Worm (Caenorhabditis elegans) whole organism, L4 larva: Measurements from ENCODE around the gene T22F3.8.
"Not testable (repeated sequence)": the region's sequence is repeated elsewhere in the genome, so short reads cannot be mapped to it uniquely, and the experiment has no call there.

Source experiments
- F37D6.2 ChIP-seq: sonication (generic microtip); optimal IDR thresholded peaks from 2 replicates; lab custom pipeline; 2016; ENCODE audit warnings: mild to moderate bottlenecking, missing genetic modification characterization, missing compliant biosample characterization
- T26A8.4 ChIP-seq: fragments of 200-800 bp; sonication (Bioruptor generic); IDR thresholded peaks from 2 replicates; pipeline ENCODE4 v1.3.6; 2022; ENCODE audit warnings: missing genetic modification characterization, missing compliant biosample characterization
- Y75B8A.6 ChIP-seq: fragments of 200-800 bp; sonication (Bioruptor generic); IDR thresholded peaks from 2 replicates; pipeline ENCODE4 v1.3.6; 2022; ENCODE audit warnings: missing genetic modification reagents, missing genetic modification characterization, missing compliant biosample characterization
- ZK546.5 ChIP-seq, 2 experiments: sonication (generic microtip); optimal IDR thresholded peaks; 2 replicates each; lab custom pipeline; 2017; ENCODE audit warnings: missing biosample characterization in 2 of 2, missing genetic modification characterization in 2 of 2
- aly-2 ChIP-seq: sonication (generic microtip); optimal IDR thresholded peaks from 2 replicates; lab custom pipeline; 2018; ENCODE audit warnings: missing biosample characterization, missing genetic modification characterization
- arid-1 ChIP-seq: fragments of 200-800 bp; sonication (Bioruptor generic); conservative IDR thresholded peaks from 2 replicates; pipeline ENCODE4 v1.3.6; 2022; ENCODE audit warnings: missing genetic modification reagents, missing genetic modification characterization, missing compliant biosample characterization
- ceh-82 ChIP-seq: sonication (generic microtip); optimal IDR thresholded peaks from 2 replicates; lab custom pipeline; 2017; ENCODE audit warnings: missing biosample characterization, missing genetic modification characterization
- ces-1 ChIP-seq: fragments of 150-350 bp; sonication (generic microtip); optimal IDR thresholded peaks from 4 replicates; lab custom pipeline; 2014; ENCODE audit warnings: missing biosample characterization, missing genetic modification reagents, missing genetic modification characterization
- daf-16 ChIP-seq, 3 experiments: sonication (generic microtip); optimal IDR thresholded peaks; 2 replicates each; lab custom pipeline; 2016 to 2017; ENCODE audit warnings: missing genetic modification characterization in 3 of 3, missing genetic modification reagents in 3 of 3, mild to moderate bottlenecking in 2 of 3, missing compliant biosample characterization in 2 of 3, missing biosample characterization in 1 of 3, moderate library complexity in 1 of 3
- dpl-1 ChIP-seq: fragments of 150-350 bp; optimal IDR thresholded peaks from 2 replicates; lab custom pipeline; 2014; ENCODE audit warnings: missing biosample characterization, missing genetic modification reagents, missing genetic modification characterization
- dve-1 ChIP-seq: sonication (generic microtip); optimal IDR thresholded peaks from 2 replicates; lab custom pipeline; 2017; ENCODE audit warnings: antibody characterized with exemption, mild to moderate bottlenecking, missing genetic modification characterization, missing compliant biosample characterization; ENCODE audit not compliant: insufficient read depth
- fos-1 ChIP-seq: fragments of 150-350 bp; optimal IDR thresholded peaks from 2 replicates; lab custom pipeline; 2014; ENCODE audit warnings: missing biosample characterization, missing genetic modification characterization
- hmg-1.1 ChIP-seq: fragments of 200-800 bp; sonication (Bioruptor generic); IDR thresholded peaks from 2 replicates; pipeline ENCODE4 v1.3.6; 2022; ENCODE audit warnings: missing genetic modification reagents, missing genetic modification characterization, missing compliant biosample characterization
- lin-15B ChIP-seq: fragments of 150-350 bp; sonication (generic microtip); optimal IDR thresholded peaks from 3 replicates; lab custom pipeline; 2014; ENCODE audit warnings: missing biosample characterization, missing genetic modification characterization
- lin-39 ChIP-seq: fragments of 150-350 bp; optimal IDR thresholded peaks from 2 replicates; lab custom pipeline; 2014; ENCODE audit warnings: missing biosample characterization, missing genetic modification reagents, missing genetic modification characterization
- lir-3 ChIP-seq: sonication (generic microtip); optimal IDR thresholded peaks from 2 replicates; lab custom pipeline; 2016; ENCODE audit warnings: mild to moderate bottlenecking, missing genetic modification characterization, missing compliant biosample characterization
- madf-5 ChIP-seq, 2 experiments: fragments of 200-800 bp; sonication (Bioruptor generic); IDR thresholded peaks; 2 replicates each; pipeline ENCODE4 v1.3.6; 2022; ENCODE audit warnings: missing compliant biosample characterization in 2 of 2, missing genetic modification characterization in 2 of 2
- mep-1 ChIP-seq: fragments of 150-350 bp; sonication (generic microtip); optimal IDR thresholded peaks from 3 replicates; lab custom pipeline; 2014; ENCODE audit warnings: missing biosample characterization, missing genetic modification characterization
- nhr-102 ChIP-seq: sonication (generic microtip); optimal IDR thresholded peaks from 2 replicates; lab custom pipeline; 2016; ENCODE audit warnings: mild to moderate bottlenecking, missing genetic modification characterization, moderate library complexity, missing compliant biosample characterization
- nhr-28 ChIP-seq: fragments of 150-350 bp; optimal IDR thresholded peaks from 2 replicates; lab custom pipeline; 2014; ENCODE audit warnings: missing biosample characterization, missing genetic modification characterization
- nhr-76 ChIP-seq: fragments of 150-350 bp; optimal IDR thresholded peaks from 2 replicates; lab custom pipeline; 2014; ENCODE audit warnings: missing biosample characterization, missing genetic modification characterization
- pha-4 ChIP-seq, 2 experiments: fragments of 150-350 bp in 1 of 2; fragments of 200-800 bp in 1 of 2; sonication (Bioruptor generic) in 1 of 2; IDR thresholded peaks in 1 of 2; optimal IDR thresholded peaks in 1 of 2; 2 replicates each; pipeline versions ENCODE4 v1.3.6 to Lab custom; 2014 to 2022; ENCODE audit warnings: missing genetic modification characterization in 2 of 2, missing genetic modification reagents in 2 of 2, missing biosample characterization in 1 of 2, missing compliant biosample characterization in 1 of 2
- saeg-2 ChIP-seq: fragments of 200-800 bp; sonication (Bioruptor generic); IDR thresholded peaks from 2 replicates; pipeline ENCODE4 v1.3.6; 2022; ENCODE audit warnings: missing genetic modification reagents, missing genetic modification characterization, missing compliant biosample characterization
- set-16 ChIP-seq: fragments of 200-800 bp; sonication (Bioruptor generic); IDR thresholded peaks from 2 replicates; pipeline ENCODE4 v1.3.6; 2022; ENCODE audit warnings: missing genetic modification reagents, missing genetic modification characterization, missing compliant biosample characterization
- tra-1 ChIP-seq: fragments of 200-800 bp; sonication (Bioruptor generic); IDR thresholded peaks from 2 replicates; pipeline ENCODE4 v1.3.6; 2022; ENCODE audit warnings: missing genetic modification reagents, missing genetic modification characterization, missing compliant biosample characterization
- unc-62 ChIP-seq, 3 experiments: fragments of 150-350 bp in 1 of 3; sonication (generic microtip); optimal IDR thresholded peaks in 2 of 3; peaks in 1 of 3; 1 replicate in 1 of 3; 2 replicates in 2 of 3; lab custom pipeline; 2014 to 2017; ENCODE audit warnings: missing biosample characterization in 3 of 3, missing genetic modification characterization in 3 of 3, missing genetic modification reagents in 3 of 3, missing genotype in 1 of 3
- zip-2 ChIP-seq: fragments of 150-350 bp; optimal IDR thresholded peaks from 2 replicates; lab custom pipeline; 2014; ENCODE audit warnings: missing biosample characterization, missing genetic modification characterization
- ztf-11 ChIP-seq: fragments of 150-350 bp; optimal IDR thresholded peaks from 2 replicates; lab custom pipeline; 2014; ENCODE audit warnings: missing biosample characterization, missing genetic modification characterization
- ztf-7 ChIP-seq: fragments of 150-350 bp; optimal IDR thresholded peaks from 2 replicates; lab custom pipeline; 2014; ENCODE audit warnings: missing biosample characterization, missing genetic modification characterization

T22F3.8 gene

DNA sequence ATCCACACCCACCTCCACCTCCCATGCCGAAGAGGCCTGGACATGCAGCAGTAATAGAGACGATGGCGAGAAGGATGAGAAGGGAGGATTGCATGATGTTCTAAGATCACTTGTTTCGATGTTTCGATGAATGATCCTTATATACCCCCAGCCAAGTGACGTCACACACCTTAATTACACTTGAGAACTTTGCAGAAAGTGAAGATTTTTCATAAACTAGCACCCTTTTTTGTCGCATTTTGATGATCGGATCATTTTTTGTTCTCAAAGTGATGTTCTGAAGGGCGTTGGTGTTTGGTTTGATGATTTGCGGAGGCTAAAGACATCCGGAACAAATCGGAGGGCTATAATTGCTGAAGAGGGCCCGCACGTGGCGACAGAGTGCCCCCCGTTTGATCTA lies 29.5 kb downstream of the T22F3.8 start, which contains the start of gene grl-27:
TSS of gene grl-27 (minus strand) at position 101 of the 400 bp plus-strand sequence.
- TF ChIP-seq dpl-1 (GFP tag; lab: Kevin White, UChicago), result no peak
- TF ChIP-seq unc-62 (GFP tag; optimal IDR thresholded peaks at IDR 0.05 in 1 of 2; lab: Kevin White, UChicago), result no peak
- TF ChIP-seq unc-62 (tag; optimal IDR thresholded peaks at IDR 0.05; lab: Kevin White, UChicago), result no peak
- TF ChIP-seq lir-3 (tag; lab: Kevin White, UChicago), result no peak
- TF ChIP-seq aly-2 (tag; lab: Kevin White, UChicago), result no peak
- TF ChIP-seq saeg-2 (GFP tag; lab: Robert Waterston, UW), result no peak
- TF ChIP-seq ztf-11 (tag; lab: Kevin White, UChicago), result no peak
- TF ChIP-seq mep-1 (tag; lab: Kevin White, UChicago), result no peak
- TF ChIP-seq T26A8.4 (GFP tag; lab: Robert Waterston, UW), result no peak
- no peak for TF ChIP-seq zip-2 (tag; lab: Kevin White, UChicago)
- no peak for TF ChIP-seq lin-15B (tag; lab: Kevin White, UChicago)
- TF ChIP-seq arid-1, result no peak
- no peak for TF ChIP-seq nhr-102
- TF ChIP-seq nhr-28 (tag; lab: Kevin White, UChicago), result no peak
- TF ChIP-seq ceh-82, result no peak
- no peak for TF ChIP-seq ces-1 (GFP tag; lab: Kevin White, UChicago)
- no peak for TF ChIP-seq F37D6.2 (tag; lab: Kevin White, UChicago)
- TF ChIP-seq nhr-76, result no peak
- TF ChIP-seq, all 104 proteins: peak for 0

ce11 chrV:3572408-3572807 lies 32.8 kb downstream of the T22F3.8 start, which contains the start of gene F40C5.1:
Gene F40C5.1 (plus strand): TSS chrV:3572708.
- TF ChIP-seq tra-1 (GFP tag; lab: Robert Waterston, UW); madf-5 (GFP tag; IDR thresholded peaks at IDR 0.05; lab: Robert Waterston, UW); Y75B8A.6: not testable (repeated sequence)

DNA sequence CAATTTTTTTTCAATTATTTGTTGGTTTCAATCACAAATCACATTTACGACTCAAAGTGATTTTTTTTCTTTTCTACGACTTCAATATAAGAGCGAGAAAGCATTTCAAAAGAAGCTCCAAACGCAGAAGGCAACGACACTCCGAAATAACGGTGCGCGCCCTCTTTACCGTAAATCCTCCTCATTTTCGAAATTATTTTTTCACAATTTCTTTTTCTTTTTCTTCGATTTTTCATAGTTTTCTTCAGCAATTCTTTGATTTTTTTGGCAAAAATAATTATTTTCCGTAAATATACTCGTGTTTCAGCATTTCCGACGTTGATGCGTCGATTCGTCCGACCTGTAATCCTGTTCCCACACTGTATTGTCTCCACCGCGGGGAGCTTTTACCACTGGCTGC lies 34.5 kb downstream of the T22F3.8 start, which contains the start of gene F40C5.2:
TSS of gene F40C5.2 (plus strand) at position 301 of the 400 bp plus-strand sequence.
- not testable (repeated sequence) for TF ChIP-seq hmg-1.1 (GFP tag; lab: Robert Waterston, UW); dve-1 (tag; lab: Kevin White, UChicago); ztf-7 (tag; lab: Kevin White, UChicago)
- TF ChIP-seq, all 104 proteins: peak for 0; not testable (repeated sequence) for 104

ce11 chrV:3564335-3564734 lies 40.9 kb downstream of the T22F3.8 start, which contains the start of gene T24A6.17:
Gene T24A6.17 (minus strand): TSS chrV:3564435.
- not testable (repeated sequence) for TF ChIP-seq daf-16 (GFP tag; optimal IDR thresholded peaks at IDR 0.05; lab: Kevin White, UChicago); daf-16 (tag; optimal IDR thresholded peaks at IDR 0.05; lab: Kevin White, UChicago); arid-1; fos-1 (tag; lab: Kevin White, UChicago)

DNA sequence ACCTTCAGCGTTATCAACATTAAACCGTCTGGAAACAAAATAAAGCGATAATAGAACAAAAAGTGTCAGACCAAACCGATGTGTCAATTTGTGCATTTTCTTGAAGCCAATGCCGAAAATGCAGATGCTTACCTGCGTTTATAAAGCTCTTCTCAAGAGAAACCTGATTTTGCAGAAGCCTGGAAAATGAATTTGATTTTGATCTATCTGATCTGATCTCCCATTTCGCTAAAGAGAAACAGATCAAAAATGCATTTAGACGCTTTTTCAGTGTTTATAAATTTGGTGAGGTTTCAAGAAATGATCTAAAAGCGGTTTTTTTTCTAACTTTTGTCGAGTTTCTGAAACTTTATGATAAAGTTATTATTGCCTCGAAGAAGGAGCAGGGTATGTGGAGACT lies 42.4 kb downstream of the T22F3.8 start, which contains the start of gene T24A6.16:
TSS of gene T24A6.16 (minus strand) at position 101 of the 400 bp plus-strand sequence.
- TF ChIP-seq lin-39 (tag; lab: Kevin White, UChicago); ZK546.5 (tag; optimal IDR thresholded peaks at IDR 0.05; lab: Kevin White, UChicago); pha-4 (GFP tag; IDR thresholded peaks at IDR 0.05; lab: Robert Waterston, UW); pha-4 (tag; optimal IDR thresholded peaks at IDR 0.05; lab: Kevin White, UChicago): not testable (repeated sequence)

DNA sequence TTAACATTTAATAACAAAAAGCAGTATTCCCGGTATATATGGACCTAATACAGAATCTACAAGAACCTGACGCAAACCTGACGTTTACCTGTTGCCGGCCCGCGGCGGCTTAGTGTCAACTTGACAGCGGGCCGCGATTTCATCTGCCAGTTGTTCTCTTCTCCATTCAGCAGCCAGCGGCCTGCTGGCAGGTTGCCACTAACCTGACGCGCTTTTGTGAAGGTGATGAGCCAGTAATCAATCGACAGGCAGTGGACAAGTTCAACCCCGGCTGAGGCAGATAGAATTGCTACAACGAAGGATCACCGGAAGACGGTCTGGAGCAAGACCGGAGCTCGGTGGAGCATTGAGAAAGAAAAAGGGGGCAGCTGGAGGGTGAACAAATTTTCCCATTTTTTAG lies 45.5 kb downstream of the T22F3.8 start:
- TF ChIP-seq set-16 (GFP tag; lab: Robert Waterston, UW), result peak; percentile 58; the same call in 1 of the 2 replicates
